Worm (Caenorhabditis elegans): ENCODE measurements around the gene srw-122.

srw-122 gene

DNA sequence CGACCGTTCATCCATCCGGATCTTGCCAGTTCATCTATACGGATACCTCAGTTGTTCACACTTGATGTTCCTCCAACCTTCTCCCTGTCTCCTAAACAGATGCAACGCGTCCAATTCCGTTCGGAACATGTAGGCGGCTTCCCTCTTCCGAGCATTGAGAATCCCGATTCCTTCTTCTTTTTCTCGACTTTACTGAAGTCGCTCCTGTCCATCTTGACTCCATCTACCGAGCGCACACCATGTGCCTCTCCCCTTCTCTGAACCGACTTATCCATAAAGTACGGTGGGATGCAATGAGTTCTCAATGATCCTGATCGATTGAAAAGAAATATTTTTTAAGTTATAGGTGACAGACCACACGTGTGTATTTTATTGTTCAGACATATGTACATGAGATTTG, 40.1 kb upstream of the srw-122 start:
- TF ChIP-seq bed-1 (GFP tag; IDR thresholded peaks at IDR 0.05) (no peak), D2030.7 (GFP tag; IDR thresholded peaks at IDR 0.05) (no peak), ama-1 (optimal IDR thresholded peaks at IDR 0.05) (no peak), ama-1 (GFP tag; optimal IDR thresholded peaks at IDR 0.05) (no peak), unc-130 (GFP tag; optimal IDR thresholded peaks at IDR 0.05) (no peak), mcd-1 (GFP tag; IDR thresholded peaks at IDR 0.05) (no peak)

DNA sequence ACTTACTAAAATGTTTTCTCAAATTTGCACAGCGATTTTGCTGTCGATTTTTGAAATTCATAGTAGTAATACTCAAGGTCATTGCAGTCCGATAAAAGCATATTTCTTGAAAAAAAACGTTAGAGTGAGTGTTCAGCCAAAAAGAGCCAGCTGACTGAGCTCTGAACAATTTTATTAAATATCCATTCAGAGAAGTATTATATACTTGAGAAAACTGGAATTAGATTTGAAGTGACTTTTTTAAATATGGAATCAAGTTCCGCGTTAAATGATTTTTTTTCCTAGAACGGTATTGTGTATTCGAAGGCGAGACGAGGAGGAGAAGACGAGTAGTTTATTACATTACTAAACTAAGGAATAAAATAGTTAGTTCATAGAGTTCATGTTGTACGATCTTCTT, 39.5 kb upstream of the srw-122 start, which contains the start of gene srw-121:
srw-121 (minus strand) TSS at position 101 of the 400 bp plus-strand sequence.
- TF ChIP-seq D2030.7 (GFP tag; IDR thresholded peaks at IDR 0.05) (no peak), aptf-3 (GFP tag; IDR thresholded peaks at IDR 0.05) (no peak), ceh-100 (GFP tag; IDR thresholded peaks at IDR 0.05) (no peak), mcd-1 (GFP tag; IDR thresholded peaks at IDR 0.05) (no peak), egl-44 (GFP tag; IDR thresholded peaks at IDR 0.05) (no peak), ztf-22 (GFP tag; optimal IDR thresholded peaks at IDR 0.05) (no peak), dox-1 (GFP tag; IDR thresholded peaks at IDR 0.05) (no peak), cebp-2 (GFP tag; IDR thresholded peaks at IDR 0.05) (no peak), madf-3 (GFP tag; IDR thresholded peaks at IDR 0.05) (no peak), lag-1 (GFP tag; IDR thresholded peaks at IDR 0.05) (no peak), atf-7 (tag; optimal IDR thresholded peaks at IDR 0.05) (no peak), B0019.2 (GFP tag; conservative IDR thresholded peaks at IDR 0.05) (no peak), him-1 (tag; optimal IDR thresholded peaks at IDR 0.05) (no peak)

DNA sequence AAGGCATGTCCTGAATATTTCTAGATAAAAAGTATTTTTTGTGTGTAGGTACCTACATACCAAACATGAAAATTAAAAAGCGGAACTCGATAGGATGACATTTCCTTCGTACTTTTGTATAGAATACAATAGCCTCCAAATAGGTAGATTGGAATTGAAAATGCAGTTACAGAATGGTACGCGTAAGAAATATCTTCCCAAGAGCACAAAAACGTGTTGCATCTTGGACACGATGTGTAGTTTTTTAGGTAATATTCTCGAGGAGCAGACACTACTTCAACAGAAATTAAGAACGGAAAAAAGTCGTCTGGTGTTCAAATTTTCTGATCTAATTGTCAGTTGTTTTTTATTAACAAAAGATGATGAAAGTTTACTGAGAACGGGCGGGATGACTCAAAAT, 35.4 kb upstream of the srw-122 start, which contains the start of gene srh-85:
srh-85 (minus strand) TSS at position 101 of the 400 bp plus-strand sequence.
- TF ChIP-seq F55B11.4 (tag; optimal IDR thresholded peaks at IDR 0.05; ENCODE audit: borderline replicate concordance, insufficient read depth) (no peak), ekl-4 (GFP tag; IDR thresholded peaks at IDR 0.05) (no peak), ceh-79 (tag; optimal IDR thresholded peaks at IDR 0.05) (no peak), somi-1 (GFP tag; optimal IDR thresholded peaks at IDR 0.05) (no peak), F23B12.7 (tag; optimal IDR thresholded peaks at IDR 0.05; ENCODE audit: insufficient read depth) (no peak), athp-1 (tag; optimal IDR thresholded peaks at IDR 0.05) (no peak), F37B4.10 (GFP tag; IDR thresholded peaks at IDR 0.05) (no peak), K11D2.4 (GFP tag; IDR thresholded peaks at IDR 0.05) (no peak), nfya-2 (GFP tag; IDR thresholded peaks at IDR 0.05) (no peak), Y56A3A.18 (GFP tag; IDR thresholded peaks at IDR 0.05) (no peak), ZK185.1 (tag; optimal IDR thresholded peaks at IDR 0.05; ENCODE audit: poor library complexity, severe bottlenecking) (no peak), mcd-1 (GFP tag; IDR thresholded peaks at IDR 0.05) (no peak), F10E7.11 (tag; optimal IDR thresholded peaks at IDR 0.05) (no peak), ztf-3 (GFP tag; optimal IDR thresholded peaks at IDR 0.05) (no peak), Y53G8AR.9 (GFP tag; conservative IDR thresholded peaks at IDR 0.05) (no peak)

DNA sequence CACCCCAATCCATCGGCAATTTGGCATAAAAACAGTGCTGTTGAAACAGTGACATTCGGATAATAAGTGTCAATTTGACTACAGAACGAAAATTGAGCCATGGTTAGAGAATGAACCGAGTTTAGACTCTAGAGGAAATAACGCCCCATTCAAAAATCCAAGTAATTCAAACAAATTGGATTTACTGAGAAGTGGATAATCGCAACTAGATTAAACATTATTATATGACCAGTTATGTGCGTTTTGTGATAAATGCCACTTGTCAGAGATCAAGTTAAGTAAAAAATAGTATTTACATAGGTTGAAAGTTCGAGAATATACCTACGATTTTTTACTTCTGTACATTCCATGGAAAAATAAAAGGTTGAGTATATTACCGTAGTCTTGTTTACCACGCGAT, 33.3 kb upstream of the srw-122 start, which contains the start of gene srw-139:
srw-139 (minus strand) TSS at position 101 of the 400 bp plus-strand sequence.
- TF ChIP-seq ceh-91 (GFP tag; IDR thresholded peaks at IDR 0.05) (no peak), nfya-2 (GFP tag; IDR thresholded peaks at IDR 0.05) (no peak), unc-62 (GFP tag; optimal IDR thresholded peaks at IDR 0.05) (no peak), attf-5 (GFP tag; optimal IDR thresholded peaks at IDR 0.05) (no peak), ztf-22 (GFP tag; optimal IDR thresholded peaks at IDR 0.05) (no peak), unc-130 (GFP tag; optimal IDR thresholded peaks at IDR 0.05) (no peak), hlh-12 (tag; optimal IDR thresholded peaks at IDR 0.05) (no peak), snpc-4 (GFP tag; optimal IDR thresholded peaks at IDR 0.05) (no peak), snpc-4 (tag; optimal IDR thresholded peaks at IDR 0.05) (no peak), B0035.1 (tag; optimal IDR thresholded peaks at IDR 0.05) (no peak), K12H6.12 (tag; optimal IDR thresholded peaks at IDR 0.05) (no peak), mxl-1 (tag; optimal IDR thresholded peaks at IDR 0.05) (no peak)
